Worm (Caenorhabditis elegans): ENCODE data around the gene thn-6.
"Not testable (repeated sequence)": the region's sequence is repeated elsewhere in the genome, so short reads cannot be mapped to it uniquely, and the experiment has no call there.

thn-6 gene

ce11 chrIV:5264700-5265210 lies 36.0 kb downstream of the thn-6 start:
- TF ChIP-seq arid-1 (GFP tag; conservative IDR thresholded peaks at IDR 0.05), result 0 out of 2 replicates have a peak, but pooled peaks have one; percentile 28
- TF ChIP-seq ama-1 (optimal IDR thresholded peaks at IDR 0.05), result peak; percentile 32
- TF ChIP-seq Y105C5A.15 (GFP tag; IDR thresholded peaks at IDR 0.05), result 0 out of 2 replicates have a peak, but pooled peaks have one; percentile 25
- peak in 1 of 2 experiments; percentile 31 for TF ChIP-seq unc-62 (GFP tag; optimal IDR thresholded peaks at IDR 0.05 in 1 of 2)
- not testable (repeated sequence) for TF ChIP-seq unc-62 (tag; optimal IDR thresholded peaks at IDR 0.05)
- TF ChIP-seq Y48G9A.11 (GFP tag; IDR thresholded peaks at IDR 0.05), result peak; percentile 30; the same call in 1 of the 2 replicates
- peak; percentile 97 for TF ChIP-seq snpc-1.2 (GFP tag; IDR thresholded peaks at IDR 0.05)
- 0 out of 2 replicates have a peak, but pooled peaks have one; percentile 35 for TF ChIP-seq ceh-44 (GFP tag; IDR thresholded peaks at IDR 0.05)
- peak; percentile 72 for TF ChIP-seq mdt-29 (GFP tag; IDR thresholded peaks at IDR 0.05)
- peak; percentile 77 for TF ChIP-seq T26A8.4 (GFP tag; IDR thresholded peaks at IDR 0.05)
- TF ChIP-seq aha-1 (tag), result peak; percentile 57
- TF ChIP-seq F44E2.7 (GFP tag; IDR thresholded peaks at IDR 0.05), result 0 out of 2 replicates have a peak, but pooled peaks have one; percentile 30
- peak; percentile 56 for TF ChIP-seq F49E8.2 (tag; optimal IDR thresholded peaks at IDR 0.05; ENCODE audit: borderline replicate concordance)
- peak; percentile 60 for TF ChIP-seq lin-38 (GFP tag; IDR thresholded peaks at IDR 0.05)

ce11 chrIV:5266474-5266873 lies 37.8 kb downstream of the thn-6 start, which contains the start of gene F36H12.5:
Gene F36H12.5 (plus strand): TSS chrIV:5266774.
- TF ChIP-seq tra-1 (GFP tag; IDR thresholded peaks at IDR 0.05), result no peak
- TF ChIP-seq lir-3 (tag; optimal IDR thresholded peaks at IDR 0.05), result no peak
- no peak for TF ChIP-seq F26F4.8 (GFP tag; conservative IDR thresholded peaks at IDR 0.05)

- TF ChIP-seq ces-1 (GFP tag; optimal IDR thresholded peaks at IDR 0.05), result no peak
- TF ChIP-seq hlh-11 (tag; optimal IDR thresholded peaks at IDR 0.05), result no peak
- no peak for TF ChIP-seq nhr-48 (tag; optimal IDR thresholded peaks at IDR 0.05)
- TF ChIP-seq R02D3.7 (tag; optimal IDR thresholded peaks at IDR 0.05), result no peak
- TF ChIP-seq F26F4.8 (GFP tag; conservative IDR thresholded peaks at IDR 0.05), result no peak
- no peak for TF ChIP-seq ceh-44 (GFP tag; IDR thresholded peaks at IDR 0.05)
- TF ChIP-seq aly-2 (tag; optimal IDR thresholded peaks at IDR 0.05), result no peak
- no peak for TF ChIP-seq ceh-32 (tag; optimal IDR thresholded peaks at IDR 0.05; ENCODE audit: poor library complexity)
- no peak for TF ChIP-seq spr-3 (GFP tag; optimal IDR thresholded peaks at IDR 0.05)
- TF ChIP-seq daf-19 (GFP tag; conservative IDR thresholded peaks at IDR 0.05), result no peak
- TF ChIP-seq lin-1 (GFP tag; IDR thresholded peaks at IDR 0.05), result no peak
- no peak for TF ChIP-seq ctbp-1 (GFP tag; IDR thresholded peaks at IDR 0.05)
- TF ChIP-seq egl-43 (GFP tag; IDR thresholded peaks at IDR 0.05), result no peak
- TF ChIP-seq dmd-6 (GFP tag; IDR thresholded peaks at IDR 0.05), result no peak
- no peak for TF ChIP-seq lin-15B (tag; optimal IDR thresholded peaks at IDR 0.05)
- no peak for TF ChIP-seq T26A8.4 (GFP tag; IDR thresholded peaks at IDR 0.05)
- no peak for TF ChIP-seq zip-11 (GFP tag; IDR thresholded peaks at IDR 0.05)
- no peak for TF ChIP-seq unc-39 (tag; optimal IDR thresholded peaks at IDR 0.05)
- no peak for TF ChIP-seq unc-62 (GFP tag; optimal IDR thresholded peaks at IDR 0.05 in 1 of 2)
- TF ChIP-seq unc-62 (tag; optimal IDR thresholded peaks at IDR 0.05), result no peak
- no peak for TF ChIP-seq lim-7 (GFP tag; IDR thresholded peaks at IDR 0.05)
Measured at ce11 chrIV:5268803-5269202, 40.1 kb downstream of the thn-6 start, which contains the start of gene F36H12.4. Gene F36H12.4 (plus strand): TSS chrIV:5269103.

- TF ChIP-seq lin-15B (tag; optimal IDR thresholded peaks at IDR 0.05) (no peak), unc-62 (GFP tag; optimal IDR thresholded peaks at IDR 0.05 in 1 of 2) (peak in 1 of 2 experiments; percentile 65), unc-62 (tag; optimal IDR thresholded peaks at IDR 0.05) (no peak), Y75B8A.6 (GFP tag; IDR thresholded peaks at IDR 0.05) (no peak)
Measured at ce11 chrIV:5272518-5272917, 43.8 kb downstream of the thn-6 start, which contains the start of gene F36H12.3. Gene F36H12.3 (plus strand): TSS chrIV:5272818.
